Worm (Caenorhabditis elegans) whole organism, L4 larva: ENCODE data around the gene str-64.

Source experiments
- T20F7.1 ChIP-seq: fragments of 200-800 bp; sonication (Bioruptor generic); optimal IDR thresholded peaks from 2 replicates; lab custom pipeline; 2018; ENCODE audit warnings: mild to moderate bottlenecking, missing genetic modification characterization, missing compliant biosample characterization
- Y48G9A.11 ChIP-seq: fragments of 200-800 bp; sonication (Bioruptor generic); IDR thresholded peaks from 2 replicates; pipeline ENCODE4 v1.3.6; 2022; ENCODE audit warnings: missing genetic modification reagents, missing genetic modification characterization, missing compliant biosample characterization
- Y5F2A.4 ChIP-seq: fragments of 200-800 bp; sonication (Bioruptor generic); optimal IDR thresholded peaks from 2 replicates; lab custom pipeline; 2018; ENCODE audit warnings: mild to moderate bottlenecking, missing genetic modification characterization, missing compliant biosample characterization
- ZK337.2 ChIP-seq: fragments of 200-800 bp; sonication (Bioruptor generic); IDR thresholded peaks from 2 replicates; pipeline ENCODE4 v1.3.6; 2022; ENCODE audit warnings: missing genetic modification reagents, missing genetic modification characterization, missing compliant biosample characterization
- aly-2 ChIP-seq: sonication (generic microtip); optimal IDR thresholded peaks from 2 replicates; lab custom pipeline; 2018; ENCODE audit warnings: missing biosample characterization, missing genetic modification characterization
- arid-1 ChIP-seq: fragments of 200-800 bp; sonication (Bioruptor generic); conservative IDR thresholded peaks from 2 replicates; pipeline ENCODE4 v1.3.6; 2022; ENCODE audit warnings: missing genetic modification reagents, missing genetic modification characterization, missing compliant biosample characterization
- attf-4 ChIP-seq: sonication (generic microtip); optimal IDR thresholded peaks from 3 replicates; lab custom pipeline; 2017; ENCODE audit warnings: missing biosample characterization, missing genetic modification characterization
- ceh-82 ChIP-seq: sonication (generic microtip); optimal IDR thresholded peaks from 2 replicates; lab custom pipeline; 2017; ENCODE audit warnings: missing biosample characterization, missing genetic modification characterization
- cey-2 ChIP-seq: sonication (generic microtip); optimal IDR thresholded peaks from 3 replicates; lab custom pipeline; 2017; ENCODE audit warnings: missing genetic modification characterization, mild to moderate bottlenecking, missing compliant biosample characterization, antibody characterized with exemption, borderline replicate concordance; ENCODE audit not compliant: insufficient read depth
- ctbp-1 ChIP-seq: fragments of 200-800 bp; sonication (Bioruptor generic); IDR thresholded peaks from 2 replicates; pipeline ENCODE4 v1.3.6; 2022; ENCODE audit warnings: missing genetic modification reagents, missing genetic modification characterization, missing compliant biosample characterization
- daf-12 ChIP-seq: fragments of 150-350 bp; optimal IDR thresholded peaks from 2 replicates; lab custom pipeline; 2014; ENCODE audit warnings: missing biosample characterization, missing genetic modification reagents, missing genetic modification characterization
- daf-19 ChIP-seq: fragments of 200-800 bp; sonication (Bioruptor generic); conservative IDR thresholded peaks from 2 replicates; pipeline ENCODE4 v1.3.6; 2022; ENCODE audit warnings: missing genetic modification characterization, missing compliant biosample characterization
- dmd-6 ChIP-seq: fragments of 200-800 bp; sonication (Bioruptor generic); IDR thresholded peaks from 2 replicates; pipeline ENCODE4 v1.3.6; 2022; ENCODE audit warnings: missing genetic modification reagents, missing genetic modification characterization, missing compliant biosample characterization
- egl-27 ChIP-seq: sonication (generic microtip); optimal IDR thresholded peaks from 3 replicates; lab custom pipeline; 2017; ENCODE audit warnings: missing biosample characterization, missing genetic modification reagents, missing genetic modification characterization
- hif-1 ChIP-seq, 2 experiments: sonication (generic microtip); optimal IDR thresholded peaks; 2 replicates each; lab custom pipeline; 2016 to 2017; ENCODE audit warnings: missing compliant biosample characterization in 2 of 2, missing genetic modification characterization in 2 of 2, missing genetic modification reagents in 2 of 2, missing genotype in 2 of 2, mild to moderate bottlenecking in 1 of 2
- hlh-11 ChIP-seq: fragments of 200-800 bp; sonication (Bioruptor generic); optimal IDR thresholded peaks from 2 replicates; lab custom pipeline; 2018; ENCODE audit warnings: mild to moderate bottlenecking, missing genetic modification characterization, missing compliant biosample characterization
- hlh-30 ChIP-seq: sonication (generic microtip); optimal IDR thresholded peaks from 2 replicates; lab custom pipeline; 2017; ENCODE audit warnings: antibody characterized with exemption, mild to moderate bottlenecking, missing genetic modification characterization, missing compliant biosample characterization; ENCODE audit not compliant: insufficient read depth
- hmg-1.1 ChIP-seq: fragments of 200-800 bp; sonication (Bioruptor generic); IDR thresholded peaks from 2 replicates; pipeline ENCODE4 v1.3.6; 2022; ENCODE audit warnings: missing genetic modification reagents, missing genetic modification characterization, missing compliant biosample characterization
- lim-7 ChIP-seq: fragments of 200-800 bp; sonication (Bioruptor generic); IDR thresholded peaks from 2 replicates; pipeline ENCODE4 v1.3.6; 2022; ENCODE audit warnings: missing genetic modification characterization, missing compliant biosample characterization
- lin-13 ChIP-seq: fragments of 150-350 bp; optimal IDR thresholded peaks from 2 replicates; lab custom pipeline; 2014; ENCODE audit warnings: missing biosample characterization, missing genetic modification reagents, missing genetic modification characterization
- lin-15B ChIP-seq: fragments of 150-350 bp; sonication (generic microtip); optimal IDR thresholded peaks from 3 replicates; lab custom pipeline; 2014; ENCODE audit warnings: missing biosample characterization, missing genetic modification characterization
- lin-29 ChIP-seq: fragments of 200-800 bp; sonication (Bioruptor generic); IDR thresholded peaks from 2 replicates; pipeline ENCODE4 v1.3.6; 2022; ENCODE audit warnings: missing genetic modification reagents, missing genetic modification characterization, missing compliant biosample characterization
- lin-39 ChIP-seq: fragments of 150-350 bp; optimal IDR thresholded peaks from 2 replicates; lab custom pipeline; 2014; ENCODE audit warnings: missing biosample characterization, missing genetic modification reagents, missing genetic modification characterization
- madf-9 ChIP-seq: fragments of 200-800 bp; sonication (Bioruptor generic); conservative IDR thresholded peaks from 2 replicates; pipeline ENCODE4 v1.3.6; 2022; ENCODE audit warnings: missing genetic modification reagents, missing genetic modification characterization, missing compliant biosample characterization
- mdl-1 ChIP-seq, 2 experiments: fragments of 150-350 bp in 1 of 2; sonication (generic microtip) in 1 of 2; optimal IDR thresholded peaks; 2 replicates each; lab custom pipeline; 2014 to 2017; ENCODE audit warnings: missing biosample characterization in 2 of 2, missing genetic modification characterization in 2 of 2
- mdt-29 ChIP-seq: fragments of 200-800 bp; sonication (Bioruptor generic); IDR thresholded peaks from 2 replicates; pipeline ENCODE4 v1.3.6; 2022; ENCODE audit warnings: missing genetic modification reagents, missing genetic modification characterization, missing compliant biosample characterization
- mep-1 ChIP-seq: fragments of 150-350 bp; sonication (generic microtip); optimal IDR thresholded peaks from 3 replicates; lab custom pipeline; 2014; ENCODE audit warnings: missing biosample characterization, missing genetic modification characterization
- mes-2 ChIP-seq: sonication (generic microtip); optimal IDR thresholded peaks from 2 replicates; lab custom pipeline; 2016; ENCODE audit warnings: missing genotype, mild to moderate bottlenecking, missing genetic modification characterization, missing compliant biosample characterization; ENCODE audit not compliant: poor library complexity, severe bottlenecking
- mxl-3 ChIP-seq: fragments of 200-800 bp; sonication (Bioruptor generic); optimal IDR thresholded peaks from 2 replicates; lab custom pipeline; 2018; ENCODE audit warnings: mild to moderate bottlenecking, missing genetic modification characterization, missing compliant biosample characterization
- nhr-42 ChIP-seq: fragments of 200-800 bp; sonication (Bioruptor generic); IDR thresholded peaks from 2 replicates; pipeline ENCODE4 v1.3.6; 2022; ENCODE audit warnings: missing genetic modification characterization, missing compliant biosample characterization
- php-3 ChIP-seq: fragments of 200-800 bp; sonication (Bioruptor generic); IDR thresholded peaks from 2 replicates; pipeline ENCODE4 v1.3.6; 2022; ENCODE audit warnings: missing genetic modification reagents, missing genetic modification characterization, missing compliant biosample characterization
- saeg-2 ChIP-seq: fragments of 200-800 bp; sonication (Bioruptor generic); IDR thresholded peaks from 2 replicates; pipeline ENCODE4 v1.3.6; 2022; ENCODE audit warnings: missing genetic modification reagents, missing genetic modification characterization, missing compliant biosample characterization
- sdz-12 ChIP-seq: fragments of 200-800 bp; sonication (Bioruptor generic); optimal IDR thresholded peaks from 2 replicates; lab custom pipeline; 2018; ENCODE audit warnings: mild to moderate bottlenecking, missing genetic modification characterization, missing compliant biosample characterization
- set-16 ChIP-seq: fragments of 200-800 bp; sonication (Bioruptor generic); IDR thresholded peaks from 2 replicates; pipeline ENCODE4 v1.3.6; 2022; ENCODE audit warnings: missing genetic modification reagents, missing genetic modification characterization, missing compliant biosample characterization
- skn-1 ChIP-seq: fragments of 150-350 bp; optimal IDR thresholded peaks from 2 replicates; lab custom pipeline; 2014; ENCODE audit warnings: missing biosample characterization, missing genetic modification characterization
- snpc-4 ChIP-seq: fragments of 150-350 bp; optimal IDR thresholded peaks from 2 replicates; lab custom pipeline; 2014; ENCODE audit warnings: missing biosample characterization, missing genetic modification characterization
- tag-97 ChIP-seq: fragments of 200-800 bp; sonication (Bioruptor generic); IDR thresholded peaks from 2 replicates; pipeline ENCODE4 v1.3.6; 2022; ENCODE audit warnings: missing genetic modification characterization, missing compliant biosample characterization
- vab-7 ChIP-seq: fragments of 200-800 bp; sonication (Bioruptor generic); IDR thresholded peaks from 2 replicates; pipeline ENCODE4 v1.3.6; 2022; ENCODE audit warnings: missing genetic modification reagents, missing genetic modification characterization, missing compliant biosample characterization
- zag-1 ChIP-seq: fragments of 150-350 bp; optimal IDR thresholded peaks from 2 replicates; lab custom pipeline; 2014; ENCODE audit warnings: missing biosample characterization, missing genetic modification characterization

str-64 gene

DNA sequence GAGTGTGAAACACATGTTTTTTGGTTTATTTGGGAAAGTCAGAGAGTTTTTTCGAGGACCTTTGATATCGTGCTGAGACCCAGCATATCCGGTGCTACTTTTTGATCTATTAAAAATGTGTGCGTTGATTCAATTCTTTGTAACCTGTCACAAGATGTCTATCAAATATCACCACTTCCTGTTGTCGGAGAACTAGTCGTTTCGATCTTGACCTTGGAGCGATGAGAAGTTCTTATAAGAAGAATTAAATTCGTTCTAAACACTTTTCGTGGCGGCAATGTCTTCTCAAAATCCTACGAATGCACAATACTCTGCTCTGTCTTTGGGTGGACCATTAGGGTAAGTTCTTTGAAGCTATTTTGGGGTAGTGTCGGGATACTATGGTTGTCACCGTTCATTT lies 33.1 kb downstream of the str-64 start, which contains the start of gene F35F10.1:
Gene F35F10.1 (plus strand): TSS at position 200 of the 400 bp plus-strand sequence.
- no peak for TF ChIP-seq mes-2 (tag; lab: Kevin White, UChicago)
- no peak for TF ChIP-seq saeg-2 (GFP tag; lab: Robert Waterston, UW)
- TF ChIP-seq aly-2 (tag; lab: Kevin White, UChicago), result no peak
- no peak for TF ChIP-seq lin-39 (tag; lab: Kevin White, UChicago)
- TF ChIP-seq set-16 (GFP tag; lab: Robert Waterston, UW), result no peak
- no peak for TF ChIP-seq lim-7 (GFP tag; lab: Robert Waterston, UW)
- no peak for TF ChIP-seq mep-1 (tag; lab: Kevin White, UChicago)
- no peak for TF ChIP-seq lin-29 (GFP tag; lab: Robert Waterston, UW)
- no peak for TF ChIP-seq tag-97 (GFP tag; lab: Robert Waterston, UW)
- TF ChIP-seq nhr-42 (GFP tag; lab: Robert Waterston, UW), result no peak
- TF ChIP-seq hif-1 (tag; optimal IDR thresholded peaks at IDR 0.05; lab: Kevin White, UChicago), result no peak
- TF ChIP-seq skn-1 (tag; lab: Kevin White, UChicago), result no peak
- no peak for TF ChIP-seq hmg-1.1

DNA sequence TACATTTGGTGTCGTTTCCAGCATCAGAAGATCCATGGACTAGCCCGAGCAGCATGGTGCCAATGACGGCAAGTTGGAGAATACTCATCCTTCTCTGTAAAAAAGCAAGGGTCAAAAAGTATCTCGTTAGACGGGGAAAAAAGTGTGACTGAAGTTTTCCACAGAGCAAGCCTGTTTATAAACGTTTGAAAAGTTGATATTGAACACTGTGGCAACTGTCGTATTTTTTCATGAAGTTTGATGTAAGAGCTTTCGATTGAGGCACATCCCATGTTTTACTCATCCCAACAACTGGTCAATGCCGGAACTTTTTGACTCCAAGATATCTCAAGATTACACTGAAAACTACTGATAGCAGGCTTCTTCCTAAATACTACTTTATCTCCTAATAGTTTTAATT lies 35.9 kb downstream of the str-64 start, which contains the start of gene F35F10.13:
Gene F35F10.13 (minus strand): TSS at position 101 of the 400 bp plus-strand sequence.
- TF ChIP-seq skn-1 (tag; lab: Kevin White, UChicago) (no peak), vab-7 (GFP tag; lab: Robert Waterston, UW) (no peak), ctbp-1 (GFP tag; lab: Robert Waterston, UW) (no peak), Y48G9A.11 (GFP tag; lab: Robert Waterston, UW) (no peak), lin-13 (GFP tag; lab: Kevin White, UChicago) (no peak)

DNA sequence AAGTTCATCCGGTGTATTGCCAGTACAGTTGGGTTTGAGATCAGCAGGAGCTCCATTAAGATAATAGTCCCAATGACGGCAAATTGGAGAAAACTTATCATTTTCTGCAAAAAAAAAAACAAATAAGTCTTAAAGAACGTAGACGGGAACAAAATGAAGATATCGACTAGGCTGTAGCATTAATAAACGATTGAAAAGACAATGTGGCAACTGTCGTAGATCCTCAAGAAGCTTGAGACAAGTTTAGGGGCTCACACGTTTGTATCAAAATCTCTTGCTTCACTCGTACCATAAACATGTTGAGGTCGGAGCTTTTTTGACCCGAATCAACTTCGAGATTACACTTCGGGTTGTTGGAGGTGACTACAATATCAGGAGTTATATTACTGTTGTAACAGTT lies 36.9 kb downstream of the str-64 start, which contains the start of gene F35F10.14:
Gene F35F10.14 (minus strand): TSS at position 101 of the 400 bp plus-strand sequence.
- TF ChIP-seq madf-9 (GFP tag; lab: Robert Waterston, UW) (no peak), snpc-4 (tag; lab: Kevin White, UChicago) (no peak), ZK337.2 (GFP tag; lab: Robert Waterston, UW) (no peak), T20F7.1 (GFP tag; lab: Kevin White, UChicago) (no peak), saeg-2 (GFP tag; lab: Robert Waterston, UW) (no peak), egl-27 (tag; lab: Kevin White, UChicago) (no peak), attf-4 (no peak), ceh-82 (tag; lab: Kevin White, UChicago) (no peak), dmd-6 (GFP tag; lab: Robert Waterston, UW) (no peak), Y5F2A.4 (no peak), mdt-29 (no peak), daf-19 (GFP tag; lab: Robert Waterston, UW) (no peak), daf-12 (tag; lab: Kevin White, UChicago) (no peak), mxl-3 (GFP tag; lab: Kevin White, UChicago) (no peak), zag-1 (tag; lab: Kevin White, UChicago) (no peak)

DNA sequence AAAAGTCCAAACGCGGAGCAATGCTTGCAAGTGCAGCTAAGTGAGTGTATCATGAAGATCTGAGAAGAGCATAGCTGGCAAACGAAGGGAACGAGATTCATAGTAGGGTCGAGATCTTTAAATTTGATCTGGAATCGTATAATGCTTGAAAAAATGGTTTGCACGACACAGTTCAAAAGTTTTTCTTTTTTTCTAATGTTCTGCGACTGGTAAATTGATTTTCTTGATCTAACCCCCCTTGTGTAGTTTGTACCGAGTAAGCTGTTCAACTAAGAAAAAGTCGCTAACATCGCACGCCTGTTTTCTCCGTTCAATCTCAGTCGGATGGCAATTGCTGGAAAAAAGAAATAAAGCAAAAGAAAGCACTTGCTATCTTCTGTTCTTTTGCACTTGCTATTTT lies 37.4 kb downstream of the str-64 start, which contains the start of gene C17B7.14:
Gene C17B7.14 (minus strand): TSS at position 101 of the 400 bp plus-strand sequence.
- TF ChIP-seq arid-1 (no peak), php-3 (GFP tag; lab: Robert Waterston, UW) (no peak), hlh-30 (no peak), cey-2 (tag; lab: Kevin White, UChicago) (no peak), sdz-12 (GFP tag; lab: Kevin White, UChicago) (no peak), snpc-4 (tag; lab: Kevin White, UChicago) (no peak), hlh-11 (tag; lab: Kevin White, UChicago) (no peak), lin-15B (tag; lab: Kevin White, UChicago) (no peak), mdl-1 (tag; optimal IDR thresholded peaks at IDR 0.05; lab: Kevin White, UChicago) (no peak), lim-7 (GFP tag; lab: Robert Waterston, UW) (no peak)
